Worm (Caenorhabditis elegans): ENCODE data around the gene grd-5.

DNA sequence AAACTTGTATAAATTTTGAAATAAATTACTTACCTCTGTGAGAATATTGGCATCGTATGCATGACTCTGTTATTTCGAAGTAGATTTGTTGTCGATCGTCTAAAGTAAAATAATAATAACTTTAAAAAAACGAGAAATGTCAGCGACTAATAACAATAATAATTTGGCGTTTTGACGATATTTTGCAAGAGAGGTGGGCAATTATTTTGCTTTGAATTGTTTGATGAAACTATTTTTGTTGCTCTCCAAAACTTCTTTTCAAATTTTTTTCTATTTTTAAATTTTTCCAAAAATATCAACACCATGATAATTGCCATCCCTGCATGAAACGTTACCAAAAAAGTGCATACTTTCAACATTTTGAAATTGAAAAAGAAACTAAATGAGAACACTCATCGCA, 19.6 kb upstream of the grd-5 start, which contains the start of gene F41E6.7:
- TF ChIP-seq nhr-90 (tag; optimal IDR thresholded peaks at IDR 0.05; ENCODE audit: poor library complexity) (no peak), lin-39 (tag; optimal IDR thresholded peaks at IDR 0.05) (no peak), blmp-1 (tag; optimal IDR thresholded peaks at IDR 0.05) (no peak), elt-3 (tag; optimal IDR thresholded peaks at IDR 0.05) (no peak), snpc-4 (tag; optimal IDR thresholded peaks at IDR 0.05) (no peak), alr-1 (tag; optimal IDR thresholded peaks at IDR 0.05; ENCODE audit: borderline replicate concordance) (no peak), sox-4 (tag; optimal IDR thresholded peaks at IDR 0.05) (no peak)
